Worm (Caenorhabditis elegans): ENCODE results near the gene smc-5.

The smc-5 gene

DNA sequence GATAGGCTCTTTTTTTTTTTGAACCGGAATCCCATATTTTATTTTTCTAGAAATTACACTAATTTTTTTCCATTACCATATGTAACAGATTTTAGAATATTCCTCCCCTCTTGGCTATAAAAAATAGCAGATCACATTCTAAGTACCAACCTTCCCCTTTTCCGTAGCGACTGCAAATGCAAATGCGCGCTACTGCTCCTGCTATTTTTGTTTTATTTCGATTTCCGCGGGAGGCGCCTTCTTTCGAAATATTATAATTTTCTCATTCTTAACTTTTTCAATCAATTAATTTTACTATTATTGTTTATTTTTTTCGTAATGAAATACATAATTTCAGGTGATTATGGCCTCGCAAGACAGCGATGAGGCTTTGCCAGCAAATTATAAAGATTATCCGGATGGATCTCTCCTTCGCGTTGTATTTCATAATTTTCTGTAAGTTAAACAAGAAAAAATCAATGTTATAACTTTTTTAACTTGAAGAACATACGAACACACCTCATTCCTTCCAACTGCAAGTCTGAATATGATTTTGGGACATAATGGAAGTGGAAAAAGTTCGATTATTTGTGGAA lies at the start of gene smc-5:
TSS of gene smc-5 (plus strand) at position 332 of the 575 bp plus-strand sequence.
- 0 out of 2 replicates have a peak, but pooled peaks have one; percentile 38 for TF ChIP-seq ztf-23 (GFP tag; IDR thresholded peaks at IDR 0.05)
- 0 out of 2 replicates have a peak, but pooled peaks have one; percentile 9 for TF ChIP-seq T22C8.4 (GFP tag; IDR thresholded peaks at IDR 0.05)
- peak; percentile 4 for TF ChIP-seq cog-1 (tag; optimal IDR thresholded peaks at IDR 0.05)
- TF ChIP-seq tab-1 (GFP tag; IDR thresholded peaks at IDR 0.05): no peak
- TF ChIP-seq med-1 (GFP tag; optimal IDR thresholded peaks at IDR 0.05; ENCODE audit: insufficient read depth): no peak
- TF ChIP-seq ref-1 (GFP tag; conservative IDR thresholded peaks at IDR 0.05): no peak
- 0 out of 2 replicates have a peak, but pooled peaks have one; percentile 55 for TF ChIP-seq klf-2 (GFP tag; conservative IDR thresholded peaks at IDR 0.05)
- no peak for TF ChIP-seq ztf-29 (GFP tag; IDR thresholded peaks at IDR 0.05)
- peak; percentile 56; the same call in 1 of the 2 replicates for TF ChIP-seq flt-1 (GFP tag; IDR thresholded peaks at IDR 0.05)

DNA sequence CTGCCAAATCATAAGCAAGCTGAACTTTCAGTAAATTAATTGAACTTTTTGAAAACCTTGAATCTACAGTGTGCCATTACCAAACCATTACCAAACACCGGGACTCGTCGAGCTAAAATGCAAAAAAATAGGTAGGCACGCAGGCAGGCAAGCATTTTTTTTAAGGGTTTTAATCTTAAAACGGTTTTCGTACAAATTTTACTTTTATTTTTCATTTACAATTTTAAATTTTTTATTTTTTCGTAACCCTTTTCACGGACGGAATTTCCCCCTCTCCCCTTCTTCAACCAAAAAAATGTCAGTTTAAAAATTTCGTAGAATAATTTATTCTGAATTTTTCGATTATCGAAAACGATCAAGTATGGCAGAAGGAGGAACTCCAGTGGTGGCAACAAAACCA lies 47.5 kb upstream of the smc-5 start, which contains the start of gene F59A6.2:
TSS of gene F59A6.2 (plus strand) at position 301 of the 400 bp plus-strand sequence.
- TF ChIP-seq ztf-23 (GFP tag; IDR thresholded peaks at IDR 0.05) (no peak), T22C8.4 (GFP tag; IDR thresholded peaks at IDR 0.05) (no peak), klf-2 (GFP tag; conservative IDR thresholded peaks at IDR 0.05) (no peak), ztf-29 (GFP tag; IDR thresholded peaks at IDR 0.05) (no peak), med-1 (GFP tag; optimal IDR thresholded peaks at IDR 0.05; ENCODE audit: insufficient read depth) (no peak)

DNA sequence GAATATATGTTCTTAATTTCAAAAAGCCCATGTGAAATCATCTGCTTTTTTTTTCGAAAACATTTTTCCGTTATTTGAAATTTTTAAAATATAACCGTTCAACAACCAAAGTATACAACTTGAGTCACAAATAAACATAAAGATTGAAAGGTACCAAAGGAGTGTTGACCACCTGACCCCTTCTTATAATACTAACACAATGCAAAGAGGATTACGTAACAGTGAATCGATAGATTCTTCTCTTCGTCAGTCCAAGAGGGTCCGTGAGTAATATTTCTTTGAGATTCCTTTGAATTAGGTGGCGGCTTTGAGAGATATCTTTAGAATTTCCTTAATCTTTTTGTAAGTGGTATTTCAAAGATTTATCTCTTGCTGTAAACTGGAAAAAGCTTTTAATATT lies 45.8 kb upstream of the smc-5 start:
- TF ChIP-seq med-1 (GFP tag; optimal IDR thresholded peaks at IDR 0.05; ENCODE audit: insufficient read depth) (no peak), T22C8.4 (GFP tag; IDR thresholded peaks at IDR 0.05) (no peak), flt-1 (GFP tag; IDR thresholded peaks at IDR 0.05) (no peak), klf-2 (GFP tag; conservative IDR thresholded peaks at IDR 0.05) (no peak)

DNA sequence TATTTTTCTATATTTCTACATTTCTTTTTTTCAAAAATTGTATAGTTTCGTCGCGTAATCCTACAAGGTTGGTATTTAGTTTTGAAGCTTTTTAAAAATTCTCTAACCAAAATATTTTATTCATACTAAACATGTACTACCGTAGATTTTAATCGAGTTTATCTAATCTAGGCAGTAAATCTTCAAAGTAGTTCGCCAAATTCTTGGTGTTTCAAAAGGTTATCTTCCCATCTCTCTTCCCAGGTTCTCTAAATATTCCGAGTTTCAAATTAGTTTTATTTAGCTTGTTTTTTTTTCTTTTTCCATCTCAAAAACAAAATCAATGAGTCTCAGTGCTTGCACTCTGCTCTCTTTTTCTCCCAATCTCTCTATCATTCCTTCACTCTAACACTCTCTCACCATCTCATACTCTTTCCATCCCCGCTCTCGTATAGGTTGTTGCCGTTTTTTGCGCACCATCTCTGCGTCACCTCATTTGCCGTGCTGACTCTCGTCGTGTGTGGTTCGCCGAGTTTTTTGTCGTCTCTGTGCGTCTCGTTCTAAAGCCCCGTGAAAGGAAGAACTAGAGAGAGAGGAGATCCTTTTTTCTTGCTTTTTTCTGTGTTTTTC lies 44.8 kb upstream of the smc-5 start:
- TF ChIP-seq ztf-29 (GFP tag; IDR thresholded peaks at IDR 0.05) (0 out of 2 replicates have a peak, but pooled peaks have one; percentile 19), flt-1 (GFP tag; IDR thresholded peaks at IDR 0.05) (no peak)

DNA sequence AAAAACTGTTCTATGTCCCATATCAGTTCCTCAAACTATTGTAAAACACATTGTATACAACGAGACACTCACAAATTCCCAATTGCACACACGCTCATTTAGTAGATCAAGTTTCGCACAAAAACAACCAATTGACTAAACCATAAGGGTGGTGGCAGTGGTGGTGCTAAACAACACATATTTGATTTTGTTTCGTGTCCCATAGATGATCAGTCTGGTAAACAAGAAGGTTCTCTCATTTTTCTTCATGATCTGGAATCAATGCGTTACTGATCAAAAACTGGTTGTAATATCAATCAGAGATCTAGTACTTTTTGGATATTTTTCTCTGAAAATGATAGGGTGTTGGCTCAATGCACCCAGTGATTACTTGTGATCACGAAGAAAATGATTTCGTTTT lies 43.3 kb upstream of the smc-5 start:
- TF ChIP-seq cog-1 (tag; optimal IDR thresholded peaks at IDR 0.05): no peak

DNA sequence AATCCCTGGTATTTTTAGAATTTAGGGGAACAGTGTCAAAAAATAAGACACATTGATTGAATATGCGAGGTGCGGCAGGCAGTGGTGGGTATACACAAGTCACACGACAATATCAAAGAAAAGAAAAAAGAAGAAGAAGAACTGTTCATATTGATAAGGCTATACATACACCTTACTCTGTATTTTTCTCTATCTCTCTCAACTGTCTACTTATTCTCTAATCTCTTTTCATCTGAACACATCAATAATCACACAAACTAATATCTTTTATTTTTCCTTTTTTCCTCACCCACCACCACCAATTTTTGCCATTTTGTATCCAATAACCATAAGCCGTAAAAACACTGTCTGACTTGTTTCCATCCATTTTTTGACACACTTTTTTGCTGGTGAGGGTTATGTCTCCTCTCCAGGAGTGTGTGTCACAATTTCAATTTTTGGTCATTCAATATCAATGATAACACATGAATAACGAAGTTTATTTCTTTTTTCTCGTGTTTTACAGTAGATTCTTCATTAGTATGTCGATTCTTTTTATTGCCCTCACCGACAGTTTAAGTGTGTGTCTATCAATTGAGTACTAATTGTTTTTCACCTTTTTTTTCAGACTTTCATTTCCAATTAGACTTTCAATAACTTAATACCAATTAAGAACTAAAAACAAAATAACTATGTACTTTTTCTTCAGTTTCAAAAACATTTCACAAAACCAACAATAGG lies 42.4 kb upstream of the smc-5 start:
- no peak for TF ChIP-seq ztf-29 (GFP tag; IDR thresholded peaks at IDR 0.05)
- no peak for TF ChIP-seq ref-1 (GFP tag; conservative IDR thresholded peaks at IDR 0.05)
- no peak for TF ChIP-seq ztf-23 (GFP tag; IDR thresholded peaks at IDR 0.05)
- no peak for TF ChIP-seq flt-1 (GFP tag; IDR thresholded peaks at IDR 0.05)
- no peak for TF ChIP-seq tab-1 (GFP tag; IDR thresholded peaks at IDR 0.05)
- no peak for TF ChIP-seq cog-1 (tag; optimal IDR thresholded peaks at IDR 0.05)
- no peak for TF ChIP-seq med-1 (GFP tag; optimal IDR thresholded peaks at IDR 0.05; ENCODE audit: insufficient read depth)
- TF ChIP-seq T22C8.4 (GFP tag; IDR thresholded peaks at IDR 0.05): no peak
- TF ChIP-seq klf-2 (GFP tag; conservative IDR thresholded peaks at IDR 0.05): no peak

DNA sequence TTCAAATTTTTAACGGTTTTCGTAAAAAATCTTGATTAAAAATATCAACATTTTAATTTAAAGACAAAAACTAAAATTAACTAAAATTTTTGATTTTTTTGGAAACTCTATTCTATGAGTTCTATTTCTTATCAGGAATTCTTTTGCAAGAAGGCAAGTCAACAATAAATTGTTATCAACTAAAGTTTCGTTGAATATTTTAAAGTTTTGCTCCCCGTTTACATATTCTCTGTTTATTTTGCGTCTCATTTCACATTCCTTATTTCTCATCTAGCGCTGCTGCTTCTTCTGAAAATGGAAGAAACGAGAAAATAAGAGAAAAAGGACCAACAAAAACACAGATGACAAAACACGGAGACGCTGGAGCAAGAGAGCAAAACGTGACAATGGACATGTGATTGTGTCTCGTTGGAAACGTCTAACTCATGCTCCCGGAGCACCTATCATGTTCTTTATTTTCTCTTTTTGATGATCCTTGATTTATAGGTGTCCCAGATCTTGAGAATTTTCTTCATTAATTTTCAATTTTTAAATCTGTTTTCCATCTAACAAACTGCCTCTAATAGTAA lies 41.3 kb upstream of the smc-5 start:
- no peak for TF ChIP-seq flt-1 (GFP tag; IDR thresholded peaks at IDR 0.05)
- no peak for TF ChIP-seq cog-1 (tag; optimal IDR thresholded peaks at IDR 0.05)
- no peak for TF ChIP-seq med-1 (GFP tag; optimal IDR thresholded peaks at IDR 0.05; ENCODE audit: insufficient read depth)
- no peak for TF ChIP-seq ztf-29 (GFP tag; IDR thresholded peaks at IDR 0.05)

DNA sequence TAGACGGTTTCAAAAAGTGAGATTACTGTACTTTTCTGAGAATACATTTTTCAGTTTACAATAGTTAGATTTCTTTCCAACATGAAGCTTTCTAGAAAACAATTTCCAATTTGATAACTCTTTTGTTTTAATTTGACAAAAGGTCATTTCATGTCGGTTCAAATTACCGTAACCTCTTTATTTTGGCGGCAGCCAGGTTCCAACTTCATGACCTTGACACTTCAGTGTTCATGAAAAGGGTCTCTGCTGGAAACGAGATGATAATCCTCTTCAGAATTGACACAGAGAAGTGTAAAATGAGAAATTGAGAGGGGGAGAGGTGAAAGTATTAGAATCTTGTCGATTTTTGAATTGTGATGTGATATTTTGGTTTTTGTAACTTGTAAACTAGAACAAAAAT lies 40.4 kb upstream of the smc-5 start:
- TF ChIP-seq ztf-23 (GFP tag; IDR thresholded peaks at IDR 0.05) (no peak), flt-1 (GFP tag; IDR thresholded peaks at IDR 0.05) (no peak), med-1 (GFP tag; optimal IDR thresholded peaks at IDR 0.05; ENCODE audit: insufficient read depth) (no peak), ref-1 (GFP tag; conservative IDR thresholded peaks at IDR 0.05) (no peak), cog-1 (tag; optimal IDR thresholded peaks at IDR 0.05) (no peak), tab-1 (GFP tag; IDR thresholded peaks at IDR 0.05) (no peak), T22C8.4 (GFP tag; IDR thresholded peaks at IDR 0.05) (no peak), ztf-29 (GFP tag; IDR thresholded peaks at IDR 0.05) (no peak), klf-2 (GFP tag; conservative IDR thresholded peaks at IDR 0.05) (no peak)

DNA sequence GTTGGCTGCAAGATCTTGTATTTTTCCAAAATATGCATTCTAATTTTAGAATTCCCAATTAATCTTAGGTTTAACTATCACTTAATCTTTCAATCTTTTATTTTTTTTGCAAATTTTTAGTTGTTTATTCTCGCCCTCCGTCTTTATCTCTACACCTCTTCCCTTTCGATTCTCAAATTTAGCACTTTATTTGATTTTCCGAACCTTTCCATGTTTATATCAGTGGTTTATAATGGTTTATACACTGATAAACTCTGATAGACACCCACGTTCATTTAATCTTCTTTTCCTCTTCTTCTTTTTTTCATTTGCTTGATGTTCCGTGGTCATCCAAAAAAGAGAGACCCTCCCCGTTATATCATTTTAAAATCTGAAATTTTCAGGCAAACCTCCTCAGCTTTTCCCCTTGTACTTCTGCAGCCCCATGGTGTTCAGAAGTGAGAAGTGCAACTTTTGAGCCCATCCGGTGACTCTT lies 39.5 kb upstream of the smc-5 start, which contains the start of the genes nsy-1 and F59A6.13:
TSS of gene nsy-1 (plus strand) at position 377 of the 475 bp plus-strand sequence.
TSS of gene F59A6.13 (plus strand) at position 425 of the 475 bp plus-strand sequence.
- no peak for TF ChIP-seq cog-1 (tag; optimal IDR thresholded peaks at IDR 0.05)
- TF ChIP-seq T22C8.4 (GFP tag; IDR thresholded peaks at IDR 0.05): no peak
- TF ChIP-seq ztf-29 (GFP tag; IDR thresholded peaks at IDR 0.05): no peak

DNA sequence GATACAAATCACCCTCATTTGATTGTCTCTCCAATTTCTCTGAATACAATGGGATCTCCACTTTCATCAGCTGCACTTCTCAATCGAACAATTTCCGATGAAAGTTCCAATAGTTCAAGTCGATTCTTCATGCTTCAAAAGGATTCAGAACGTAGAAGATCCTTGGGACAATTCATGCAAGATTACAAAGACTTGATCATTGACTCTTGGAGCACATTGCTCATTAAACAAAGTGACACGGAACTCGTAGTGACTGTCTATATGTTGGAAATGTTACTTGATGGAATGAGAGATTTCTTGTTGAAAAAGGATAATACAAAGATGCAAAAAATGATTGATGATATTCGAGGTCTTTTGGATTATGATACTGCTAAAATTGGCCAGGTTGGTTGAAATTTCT lies 34.0 kb upstream of the smc-5 start:
- TF ChIP-seq ztf-29 (GFP tag; IDR thresholded peaks at IDR 0.05) (no peak), flt-1 (GFP tag; IDR thresholded peaks at IDR 0.05) (no peak), med-1 (GFP tag; optimal IDR thresholded peaks at IDR 0.05; ENCODE audit: insufficient read depth) (no peak), klf-2 (GFP tag; conservative IDR thresholded peaks at IDR 0.05) (no peak), tab-1 (GFP tag; IDR thresholded peaks at IDR 0.05) (no peak), ref-1 (GFP tag; conservative IDR thresholded peaks at IDR 0.05) (no peak)

Data from whole organism, midembryonic.